Worm (Caenorhabditis elegans): ENCODE results near the gene R08C7.5.
"Not testable (repeated sequence)": the region's sequence is repeated elsewhere in the genome, so short reads cannot be mapped to it uniquely, and the experiment has no call there.

ce11 chrIV:4389427-4389826 is 40.6 kb upstream of the R08C7.5 start:
- TF ChIP-seq nhr-80 (tag; optimal IDR thresholded peaks at IDR 0.05); ama-1 (optimal IDR thresholded peaks at IDR 0.05); ama-1 (GFP tag; optimal IDR thresholded peaks at IDR 0.05); F49E8.2 (tag; optimal IDR thresholded peaks at IDR 0.05; ENCODE audit: insufficient read depth); atf-7 (tag; optimal IDR thresholded peaks at IDR 0.05); ceh-91 (GFP tag; IDR thresholded peaks at IDR 0.05); nfya-1 (tag; optimal IDR thresholded peaks at IDR 0.05; ENCODE audit: borderline replicate concordance, insufficient read depth); nhr-179 (tag; optimal IDR thresholded peaks at IDR 0.05); rpc-1 (optimal IDR thresholded peaks at IDR 0.05); rpc-1 (tag; optimal IDR thresholded peaks at IDR 0.05): not testable (repeated sequence)

Data from whole organism, young adult.